Worm (Caenorhabditis elegans) whole organism, L2 larva: ENCODE measurements around the gene C39B5.14.

Source experiments
- ZK546.5 ChIP-seq: sonication (generic microtip); optimal IDR thresholded peaks from 2 replicates; lab custom pipeline; 2017; ENCODE audit warnings: missing biosample characterization, missing genetic modification characterization
- alr-1 ChIP-seq: fragments of 150-350 bp; optimal IDR thresholded peaks from 2 replicates; lab custom pipeline; 2014; ENCODE audit warnings: missing biosample characterization, missing genetic modification characterization
- crh-2 ChIP-seq: sonication (generic microtip); optimal IDR thresholded peaks from 2 replicates; lab custom pipeline; 2017; ENCODE audit warnings: missing biosample characterization, missing genetic modification characterization
- elt-1 ChIP-seq: fragments of 150-350 bp; optimal IDR thresholded peaks from 2 replicates; lab custom pipeline; 2014; ENCODE audit warnings: missing biosample characterization, missing genetic modification characterization
- lin-39 ChIP-seq: fragments of 150-350 bp; optimal IDR thresholded peaks from 2 replicates; lab custom pipeline; 2014; ENCODE audit warnings: missing biosample characterization, missing genetic modification reagents, missing genetic modification characterization
- nhr-237 ChIP-seq: fragments of 150-350 bp; optimal IDR thresholded peaks from 2 replicates; lab custom pipeline; 2014; ENCODE audit warnings: missing biosample characterization, missing genetic modification characterization
- nhr-25 ChIP-seq: fragments of 150-350 bp; sonication (generic microtip); optimal IDR thresholded peaks from 3 replicates; lab custom pipeline; 2014; ENCODE audit warnings: missing biosample characterization, missing genetic modification characterization
- nhr-77 ChIP-seq: fragments of 150-350 bp; optimal IDR thresholded peaks from 2 replicates; lab custom pipeline; 2014; ENCODE audit warnings: missing biosample characterization, missing genetic modification characterization
- zag-1 ChIP-seq: fragments of 150-350 bp; optimal IDR thresholded peaks from 2 replicates; lab custom pipeline; 2014; ENCODE audit warnings: missing biosample characterization, missing genetic modification characterization
- ztf-11 ChIP-seq: sonication (generic microtip); optimal IDR thresholded peaks from 2 replicates; lab custom pipeline; 2017; ENCODE audit warnings: missing biosample characterization, missing genetic modification characterization

- TF ChIP-seq zag-1 (tag; lab: Kevin White, UChicago) (no peak), nhr-237 (tag; lab: Kevin White, UChicago) (no peak), elt-1 (tag; lab: Kevin White, UChicago) (no peak), ZK546.5 (tag; lab: Kevin White, UChicago) (no peak), alr-1 (tag; lab: Kevin White, UChicago) (no peak), nhr-25 (tag; lab: Kevin White, UChicago) (no peak), crh-2 (no peak), nhr-77 (tag; lab: Kevin White, UChicago) (no peak), lin-39 (tag; lab: Kevin White, UChicago) (no peak), ztf-11 (tag; lab: Kevin White, UChicago) (no peak)
These were observed 34.5 kb downstream of the C39B5.14 start, which contains the start of gene srd-67 for ce11 chrIII:2245727-2246126.
